Fruit fly (Drosophila melanogaster) whole organism, pupa: ENCODE results near the gene Qsox3.

Experiments
- CG34367 ChIP-seq: fragments of 200-800 bp; sonication (Bioruptor generic); optimal IDR thresholded peaks from 2 replicates; lab custom pipeline; 2018; ENCODE audit warnings: missing biosample characterization, mild to moderate bottlenecking, missing genetic modification characterization
- Snoo ChIP-seq: fragments of 200-800 bp; sonication (Bioruptor generic); optimal IDR thresholded peaks from 3 replicates; lab custom pipeline; 2017; ENCODE audit warnings: missing biosample characterization, mild to moderate bottlenecking, missing genetic modification characterization, inconsistent platforms
- gl ChIP-seq: fragments of 200-800 bp; sonication (Bioruptor generic); optimal IDR thresholded peaks from 2 replicates; lab custom pipeline; 2018; ENCODE audit warnings: missing biosample characterization, mild to moderate bottlenecking, missing genetic modification characterization
- rn ChIP-seq: fragments of 200-800 bp; sonication (Bioruptor generic); IDR thresholded peaks from 2 replicates; pipeline ENCODE4 v1.3.6; 2022; ENCODE audit warnings: missing biosample characterization, missing genetic modification characterization

DNA sequence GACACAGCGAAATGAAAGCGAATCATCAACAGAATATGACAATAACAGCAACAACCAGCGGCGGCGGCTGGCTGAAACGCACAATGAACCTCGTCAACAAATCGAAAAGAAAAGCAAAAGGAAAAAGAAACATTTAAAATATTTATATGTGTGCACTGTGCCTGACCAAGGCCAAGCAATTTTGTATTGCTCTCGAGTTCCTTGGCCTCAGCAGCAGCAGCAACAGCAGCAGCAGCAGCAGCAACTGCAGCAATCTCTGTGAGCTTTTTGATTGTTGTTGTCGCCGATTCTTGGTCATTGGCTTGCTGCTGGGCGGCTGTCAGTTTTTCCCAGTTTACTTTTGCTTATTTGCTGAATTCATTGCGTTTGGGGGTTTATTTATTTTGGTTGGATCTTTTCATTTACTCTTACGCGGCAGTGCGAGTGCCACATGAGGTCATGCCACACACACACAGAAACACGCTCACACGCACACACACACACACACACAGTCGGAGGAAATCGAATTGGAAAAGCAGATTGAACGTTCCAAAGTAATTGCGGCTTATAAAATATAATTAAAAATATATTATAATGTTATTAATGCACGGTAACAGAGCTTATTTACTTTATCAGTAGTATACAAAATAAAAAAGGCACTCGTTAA, 32.5 kb downstream of the Qsox3 start:
- TF ChIP-seq gl (peak; percentile 77), CG34367 (tag; lab: Kevin White, UChicago) (no peak), Snoo (peak; percentile 8), rn (no peak)
